Worm (Caenorhabditis elegans) whole organism, young adult: ENCODE data around the gene cest-16.

Experiments
- B0019.2 ChIP-seq: fragments of 200-800 bp; sonication (Bioruptor generic); conservative IDR thresholded peaks from 2 replicates; pipeline ENCODE4 v1.3.6; 2022; ENCODE audit warnings: missing genetic modification reagents, missing genetic modification characterization, missing compliant biosample characterization
- C06A6.2 ChIP-seq: fragments of 200-800 bp; sonication (Bioruptor generic); conservative IDR thresholded peaks from 2 replicates; pipeline ENCODE4 v1.3.6; 2022; ENCODE audit warnings: missing genetic modification characterization, missing compliant biosample characterization
- F37B4.10 ChIP-seq: fragments of 200-800 bp; sonication (Bioruptor generic); IDR thresholded peaks from 2 replicates; pipeline ENCODE4 v1.3.6; 2022; ENCODE audit warnings: missing genetic modification characterization, missing compliant biosample characterization
- F39B2.1 ChIP-seq: fragments of 200-800 bp; sonication (Bioruptor generic); IDR thresholded peaks from 2 replicates; pipeline ENCODE4 v1.3.6; 2022; ENCODE audit warnings: missing genetic modification reagents, missing genetic modification characterization, missing compliant biosample characterization
- F57A8.1 ChIP-seq: fragments of 200-800 bp; sonication (Bioruptor generic); optimal IDR thresholded peaks from 2 replicates; lab custom pipeline; 2018; ENCODE audit warnings: mild to moderate bottlenecking, missing genetic modification characterization, moderate library complexity, missing compliant biosample characterization
- T26A5.8 ChIP-seq: sonication (generic microtip); optimal IDR thresholded peaks from 2 replicates; lab custom pipeline; 2016; ENCODE audit warnings: missing genetic modification characterization, missing compliant biosample characterization
- Y56A3A.18 ChIP-seq: fragments of 200-800 bp; sonication (Bioruptor generic); IDR thresholded peaks from 2 replicates; pipeline ENCODE4 v1.3.6; 2022; ENCODE audit warnings: missing genetic modification reagents, missing genetic modification characterization, missing compliant biosample characterization
- Y67H2A.10 ChIP-seq: fragments of 200-800 bp; sonication (Bioruptor generic); conservative IDR thresholded peaks from 2 replicates; pipeline ENCODE4 v1.3.6; 2022; ENCODE audit warnings: missing genetic modification reagents, missing genetic modification characterization, missing compliant biosample characterization
- athp-1 ChIP-seq: sonication (generic microtip); optimal IDR thresholded peaks from 2 replicates; lab custom pipeline; 2017; ENCODE audit warnings: mild to moderate bottlenecking, missing genetic modification characterization, missing compliant biosample characterization
- attf-5 ChIP-seq: fragments of 200-800 bp; sonication (Bioruptor generic); optimal IDR thresholded peaks from 2 replicates; lab custom pipeline; 2018; ENCODE audit warnings: mild to moderate bottlenecking, missing genetic modification characterization, missing compliant biosample characterization
- ccch-3 ChIP-seq: fragments of 200-800 bp; sonication (Bioruptor generic); optimal IDR thresholded peaks from 2 replicates; lab custom pipeline; 2018; ENCODE audit warnings: mild to moderate bottlenecking, missing genetic modification characterization, missing compliant biosample characterization
- cebp-1 ChIP-seq, 2 experiments: fragments of 200-800 bp in 1 of 2; sonication (Bioruptor generic) in 1 of 2; sonication (generic microtip) in 1 of 2; IDR thresholded peaks in 1 of 2; optimal IDR thresholded peaks in 1 of 2; 2 replicates each; pipeline versions ENCODE4 v1.3.6 to Lab custom; 2017 to 2022; ENCODE audit warnings: missing compliant biosample characterization in 2 of 2, missing genetic modification characterization in 2 of 2, mild to moderate bottlenecking in 1 of 2, missing genetic modification reagents in 1 of 2, moderate library complexity in 1 of 2
- ceh-27 ChIP-seq: fragments of 200-800 bp; sonication (Bioruptor generic); optimal IDR thresholded peaks from 2 replicates; lab custom pipeline; 2018; ENCODE audit warnings: mild to moderate bottlenecking, missing genetic modification characterization, moderate library complexity, missing compliant biosample characterization
- dpff-1 ChIP-seq: sonication (generic microtip); optimal IDR thresholded peaks from 2 replicates; lab custom pipeline; 2017; ENCODE audit warnings: mild to moderate bottlenecking, missing genetic modification characterization, missing compliant biosample characterization
- efl-1 ChIP-seq: fragments of 150-350 bp; optimal IDR thresholded peaks from 2 replicates; lab custom pipeline; 2014; ENCODE audit warnings: missing biosample characterization, missing genetic modification reagents, missing genetic modification characterization
- egl-18 ChIP-seq: fragments of 200-800 bp; sonication (Bioruptor generic); IDR thresholded peaks from 2 replicates; pipeline ENCODE4 v1.3.6; 2022; ENCODE audit warnings: missing genetic modification reagents, missing genetic modification characterization, missing compliant biosample characterization
- egrh-3 ChIP-seq: fragments of 200-800 bp; sonication (Bioruptor generic); IDR thresholded peaks from 2 replicates; pipeline ENCODE4 v1.3.6; 2022; ENCODE audit warnings: missing genetic modification reagents, missing genetic modification characterization, missing compliant biosample characterization
- ets-4 ChIP-seq: fragments of 200-800 bp; sonication (Bioruptor generic); optimal IDR thresholded peaks from 2 replicates; lab custom pipeline; 2018; ENCODE audit warnings: mild to moderate bottlenecking, missing genetic modification characterization, missing compliant biosample characterization
- him-1 ChIP-seq: sonication (generic microtip); optimal IDR thresholded peaks from 2 replicates; lab custom pipeline; 2016; ENCODE audit warnings: missing genotype, missing genetic modification reagents, missing genetic modification characterization, missing compliant biosample characterization
- hlh-12 ChIP-seq: sonication (generic microtip); optimal IDR thresholded peaks from 2 replicates; lab custom pipeline; 2016; ENCODE audit warnings: missing genetic modification characterization, missing compliant biosample characterization
- hmg-1.2 ChIP-seq: fragments of 200-800 bp; sonication (Bioruptor generic); IDR thresholded peaks from 2 replicates; pipeline ENCODE4 v1.3.6; 2022; ENCODE audit warnings: missing genetic modification reagents, missing genetic modification characterization, missing compliant biosample characterization
- hmg-20 ChIP-seq: fragments of 200-800 bp; sonication (Bioruptor generic); IDR thresholded peaks from 2 replicates; pipeline ENCODE4 v1.3.6; 2022; ENCODE audit warnings: missing genetic modification reagents, missing genetic modification characterization, missing compliant biosample characterization
- hrde-1 ChIP-seq: sonication (generic microtip); optimal IDR thresholded peaks from 2 replicates; lab custom pipeline; 2016; ENCODE audit warnings: missing genetic modification characterization, mild to moderate bottlenecking, missing compliant biosample characterization, moderate library complexity, missing genotype, missing genetic modification reagents, borderline replicate concordance
- hsf-1 ChIP-seq: fragments of 200-800 bp; sonication (Bioruptor generic); IDR thresholded peaks from 2 replicates; pipeline ENCODE4 v1.3.6; 2022; ENCODE audit warnings: missing genetic modification reagents, missing genetic modification characterization, missing compliant biosample characterization
- lag-1 ChIP-seq: fragments of 200-800 bp; sonication (Bioruptor generic); IDR thresholded peaks from 2 replicates; pipeline ENCODE4 v1.3.6; 2022; ENCODE audit warnings: missing genetic modification reagents, missing genetic modification characterization, missing compliant biosample characterization
- lin-26 ChIP-seq: fragments of 200-800 bp; sonication (Bioruptor generic); IDR thresholded peaks from 2 replicates; pipeline ENCODE4 v1.3.6; 2022; ENCODE audit warnings: missing genetic modification reagents, missing genetic modification characterization, missing compliant biosample characterization
- madf-3 ChIP-seq: fragments of 200-800 bp; sonication (Bioruptor generic); IDR thresholded peaks from 2 replicates; pipeline ENCODE4 v1.3.6; 2022; ENCODE audit warnings: missing genetic modification reagents, missing genetic modification characterization, missing compliant biosample characterization
- madf-6 ChIP-seq: fragments of 200-800 bp; sonication (Bioruptor generic); IDR thresholded peaks from 2 replicates; pipeline ENCODE4 v1.3.6; 2022; ENCODE audit warnings: missing genetic modification reagents, missing genetic modification characterization, missing compliant biosample characterization
- nfya-2 ChIP-seq: fragments of 200-800 bp; sonication (Bioruptor generic); IDR thresholded peaks from 2 replicates; pipeline ENCODE4 v1.3.6; 2022; ENCODE audit warnings: missing genetic modification reagents, missing genetic modification characterization, missing compliant biosample characterization
- nhr-120 ChIP-seq: fragments of 200-800 bp; sonication (Bioruptor generic); IDR thresholded peaks from 2 replicates; pipeline ENCODE4 v1.3.6; 2022; ENCODE audit warnings: missing genetic modification characterization, missing compliant biosample characterization
- nhr-179 ChIP-seq: sonication (generic microtip); optimal IDR thresholded peaks from 2 replicates; lab custom pipeline; 2016; ENCODE audit warnings: mild to moderate bottlenecking, missing genetic modification characterization, missing compliant biosample characterization
- nhr-80 ChIP-seq: sonication (generic microtip); optimal IDR thresholded peaks from 2 replicates; lab custom pipeline; 2016; ENCODE audit warnings: missing genetic modification characterization, missing compliant biosample characterization
- nhr-90 ChIP-seq: sonication (generic microtip); optimal IDR thresholded peaks from 2 replicates; lab custom pipeline; 2016; ENCODE audit warnings: missing genotype, mild to moderate bottlenecking, missing genetic modification characterization, missing compliant biosample characterization
- pbrm-1 ChIP-seq: fragments of 200-800 bp; sonication (Bioruptor generic); IDR thresholded peaks from 2 replicates; pipeline ENCODE4 v1.3.6; 2022; ENCODE audit warnings: missing genetic modification reagents, missing genetic modification characterization, missing compliant biosample characterization
- rcor-1 ChIP-seq: fragments of 200-800 bp; sonication (Bioruptor generic); IDR thresholded peaks from 2 replicates; pipeline ENCODE4 v1.3.6; 2022; ENCODE audit warnings: missing genetic modification reagents, missing genetic modification characterization, missing compliant biosample characterization
- rec-8 ChIP-seq, 2 experiments: sonication (generic microtip); optimal IDR thresholded peaks; 2 replicates each; lab custom pipeline; 2016; ENCODE audit warnings: mild to moderate bottlenecking in 2 of 2, missing genetic modification characterization in 2 of 2, missing genetic modification reagents in 2 of 2, missing genotype in 2 of 2, missing biosample characterization in 1 of 2, missing compliant biosample characterization in 1 of 2, moderate library complexity in 1 of 2
- rpc-1 ChIP-seq, 2 experiments: fragments of 150-350 bp in 1 of 2; sonication (generic microtip) in 1 of 2; optimal IDR thresholded peaks; 2 replicates each; lab custom pipeline; 2014 to 2018; ENCODE audit warnings: missing biosample characterization in 1 of 2, missing genetic modification characterization in 1 of 2, missing genetic modification reagents in 1 of 2, missing genotype in 1 of 2
- sea-2 ChIP-seq: fragments of 200-800 bp; sonication (Bioruptor generic); IDR thresholded peaks from 2 replicates; pipeline ENCODE4 v1.3.6; 2022; ENCODE audit warnings: missing genetic modification characterization, missing compliant biosample characterization
- snpc-1.3 ChIP-seq: sonication (generic microtip); optimal IDR thresholded peaks from 2 replicates; lab custom pipeline; 2017; ENCODE audit warnings: missing genetic modification characterization, mild to moderate bottlenecking, missing compliant biosample characterization, antibody characterized with exemption, moderate library complexity, missing genotype, missing genetic modification reagents; ENCODE audit not compliant: insufficient read depth
- snpc-3.4 ChIP-seq: sonication (generic microtip); optimal IDR thresholded peaks from 2 replicates; lab custom pipeline; 2017; ENCODE audit warnings: missing genetic modification characterization, mild to moderate bottlenecking, missing compliant biosample characterization, antibody characterized with exemption, moderate library complexity, missing genotype, missing genetic modification reagents
- sptf-2 ChIP-seq: fragments of 200-800 bp; sonication (Bioruptor generic); optimal IDR thresholded peaks from 2 replicates; lab custom pipeline; 2018; ENCODE audit warnings: mild to moderate bottlenecking, missing genetic modification characterization, missing compliant biosample characterization
- tbp1 ChIP-seq: fragments of 200-800 bp; sonication (Bioruptor generic); optimal IDR thresholded peaks from 2 replicates; lab custom pipeline; 2018; ENCODE audit warnings: mild to moderate bottlenecking, missing genetic modification characterization, missing compliant biosample characterization
- xnd-1 ChIP-seq: sonication (generic microtip); optimal IDR thresholded peaks from 2 replicates; lab custom pipeline; 2016; ENCODE audit warnings: missing genotype, missing genetic modification reagents, missing genetic modification characterization, missing compliant biosample characterization
- zfh-2 ChIP-seq: fragments of 200-800 bp; sonication (Bioruptor generic); conservative IDR thresholded peaks from 2 replicates; pipeline ENCODE4 v1.3.6; 2022; ENCODE audit warnings: missing genetic modification reagents, missing genetic modification characterization, missing compliant biosample characterization
- zim-3 ChIP-seq: sonication (generic microtip); optimal IDR thresholded peaks from 2 replicates; lab custom pipeline; 2017; ENCODE audit warnings: mild to moderate bottlenecking, missing genetic modification characterization, moderate library complexity, missing compliant biosample characterization
- ztf-25 ChIP-seq: fragments of 200-800 bp; sonication (Bioruptor generic); IDR thresholded peaks from 2 replicates; pipeline ENCODE4 v1.3.6; 2022; ENCODE audit warnings: missing genetic modification reagents, missing genetic modification characterization, missing compliant biosample characterization
- ztf-28 ChIP-seq: fragments of 200-800 bp; sonication (Bioruptor generic); IDR thresholded peaks from 2 replicates; pipeline ENCODE4 v1.3.6; 2022; ENCODE audit warnings: missing genetic modification reagents, missing genetic modification characterization, missing compliant biosample characterization

Gene cest-16

DNA sequence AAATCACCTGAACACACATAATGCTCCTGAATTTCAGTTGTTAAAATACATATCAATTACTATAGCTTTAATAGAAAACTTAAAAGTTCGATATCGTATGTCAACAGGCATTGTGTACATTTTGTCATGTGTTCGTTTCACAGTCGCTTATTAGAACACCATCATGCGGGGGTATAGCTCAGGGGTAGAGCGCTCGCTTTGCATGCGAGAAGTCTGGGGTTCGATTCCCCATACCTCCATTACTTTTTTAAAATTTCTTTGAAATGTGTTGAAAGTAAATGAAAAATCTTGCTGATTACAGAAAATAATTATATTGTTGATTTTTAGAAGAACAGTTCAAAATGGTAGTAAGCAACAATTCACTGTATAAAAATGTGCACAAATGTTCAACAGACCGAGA, 13.6 kb upstream of the cest-16 start (continued):
- TF ChIP-seq F57A8.1 (GFP tag; lab: Kevin White, UChicago) (peak; percentile 71), sptf-2 (GFP tag; lab: Kevin White, UChicago) (peak; percentile 75), ccch-3 (no peak), Y67H2A.10 (GFP tag; lab: Robert Waterston, UW) (0 out of 2 replicates have a peak, but pooled peaks have one; percentile 16), dpff-1 (no peak), ztf-25 (GFP tag; lab: Robert Waterston, UW) (peak; percentile 94), rcor-1 (GFP tag; lab: Robert Waterston, UW) (peak; percentile 60; the same call in 1 of the 2 replicates), cebp-1 (GFP tag; IDR thresholded peaks at IDR 0.05; lab: Robert Waterston, UW) (no peak), cebp-1 (tag; optimal IDR thresholded peaks at IDR 0.05; lab: Kevin White, UChicago) (no peak), efl-1 (GFP tag; lab: Kevin White, UChicago) (no peak), nhr-120 (GFP tag; lab: Robert Waterston, UW) (no peak), sea-2 (GFP tag; lab: Robert Waterston, UW) (peak; percentile 41; the same call in 1 of the 2 replicates), xnd-1 (tag; lab: Kevin White, UChicago) (no peak), egl-18 (GFP tag; lab: Robert Waterston, UW) (0 out of 2 replicates have a peak, but pooled peaks have one; percentile 42), lag-1 (no peak), ets-4 (GFP tag; lab: Kevin White, UChicago) (no peak), B0019.2 (GFP tag; lab: Robert Waterston, UW) (no peak), F39B2.1 (no peak), lin-26 (peak; percentile 97), egrh-3 (GFP tag; lab: Robert Waterston, UW) (no peak), nhr-179 (tag; lab: Kevin White, UChicago) (no peak), zfh-2 (GFP tag; lab: Robert Waterston, UW) (no peak), snpc-3.4 (tag; lab: Kevin White, UChicago) (peak; percentile 82), hmg-1.2 (GFP tag; lab: Robert Waterston, UW) (peak; percentile 63), attf-5 (GFP tag; lab: Kevin White, UChicago) (peak; percentile 56), hrde-1 (tag; lab: Kevin White, UChicago) (peak; percentile 74), madf-3 (GFP tag; lab: Robert Waterston, UW) (0 out of 2 replicates have a peak, but pooled peaks have one; percentile 49), nfya-2 (GFP tag; lab: Robert Waterston, UW) (no peak), snpc-1.3 (tag; lab: Kevin White, UChicago) (peak; percentile 94), ceh-27 (GFP tag; lab: Kevin White, UChicago) (peak; percentile 5), rpc-1 (optimal IDR thresholded peaks at IDR 0.05; lab: Kevin White, UChicago) (peak; percentile 97), rpc-1 (tag; optimal IDR thresholded peaks at IDR 0.05; lab: Kevin White, UChicago) (peak; percentile 100), him-1 (tag; lab: Kevin White, UChicago) (peak; percentile 97), athp-1 (tag; lab: Kevin White, UChicago) (peak; percentile 45), pbrm-1 (peak; percentile 76), hmg-20 (GFP tag; lab: Robert Waterston, UW) (0 out of 2 replicates have a peak, but pooled peaks have one; percentile 57), ztf-28 (GFP tag; lab: Robert Waterston, UW) (0 out of 2 replicates have a peak, but pooled peaks have one; percentile 63), C06A6.2 (GFP tag; lab: Robert Waterston, UW) (no peak), Y56A3A.18 (GFP tag; lab: Robert Waterston, UW) (peak; percentile 79), nhr-80 (tag; lab: Kevin White, UChicago) (peak; percentile 32), rec-8 (tag; optimal IDR thresholded peaks at IDR 0.05; lab: Kevin White, UChicago) (peak; percentile 61 to 72), zim-3 (peak; percentile 19), hlh-12 (tag; lab: Kevin White, UChicago) (peak; percentile 64), tbp1 (GFP tag; lab: Kevin White, UChicago) (peak; percentile 92), hsf-1 (0 out of 2 replicates have a peak, but pooled peaks have one; percentile 50), madf-6 (peak; percentile 58), F37B4.10 (GFP tag; lab: Robert Waterston, UW) (no peak), nhr-90 (tag; lab: Kevin White, UChicago) (peak; percentile 76), T26A5.8 (tag; lab: Kevin White, UChicago) (peak; percentile 54)
